Worm (Caenorhabditis elegans) whole organism, L2 larva: ENCODE data around the gene pms-2.

Experiments
- C34F6.9 ChIP-seq: fragments of 150-350 bp; optimal IDR thresholded peaks from 2 replicates; lab custom pipeline; 2014; ENCODE audit warnings: missing biosample characterization, missing genetic modification characterization
- F13H6.1 ChIP-seq: sonication (generic microtip); optimal IDR thresholded peaks from 2 replicates; lab custom pipeline; 2016; ENCODE audit warnings: missing genetic modification characterization, missing compliant biosample characterization
- Y55F3AM.14 ChIP-seq: fragments of 200-800 bp; sonication (Bioruptor generic); optimal IDR thresholded peaks from 2 replicates; lab custom pipeline; 2018; ENCODE audit warnings: mild to moderate bottlenecking, missing genetic modification characterization, missing compliant biosample characterization
- alr-1 ChIP-seq: fragments of 150-350 bp; optimal IDR thresholded peaks from 2 replicates; lab custom pipeline; 2014; ENCODE audit warnings: missing biosample characterization, missing genetic modification characterization
- aly-2 ChIP-seq: fragments of 150-350 bp; optimal IDR thresholded peaks from 2 replicates; lab custom pipeline; 2014; ENCODE audit warnings: missing biosample characterization, missing genetic modification characterization
- ama-1 ChIP-seq: fragments of 150-350 bp; optimal IDR thresholded peaks from 2 replicates; lab custom pipeline; 2018; ENCODE audit warnings: inconsistent platforms
- blmp-1 ChIP-seq: sonication (generic microtip); optimal IDR thresholded peaks from 2 replicates; lab custom pipeline; 2017; ENCODE audit warnings: missing genetic modification characterization, mild to moderate bottlenecking, missing compliant biosample characterization, antibody characterized with exemption, moderate library complexity; ENCODE audit not compliant: insufficient read depth
- ceh-16 ChIP-seq: fragments of 150-350 bp; optimal IDR thresholded peaks from 2 replicates; lab custom pipeline; 2014; ENCODE audit warnings: missing biosample characterization, missing genetic modification characterization
- ceh-82 ChIP-seq: fragments of 150-350 bp; optimal IDR thresholded peaks from 2 replicates; lab custom pipeline; 2014; ENCODE audit warnings: missing biosample characterization, missing genetic modification characterization
- crh-2 ChIP-seq: sonication (generic microtip); optimal IDR thresholded peaks from 2 replicates; lab custom pipeline; 2017; ENCODE audit warnings: missing biosample characterization, missing genetic modification characterization
- egl-27 ChIP-seq: sonication (generic microtip); optimal IDR thresholded peaks from 3 replicates; lab custom pipeline; 2017; ENCODE audit warnings: missing biosample characterization, missing genetic modification reagents, missing genetic modification characterization
- fos-1 ChIP-seq: fragments of 150-350 bp; optimal IDR thresholded peaks from 2 replicates; lab custom pipeline; 2014; ENCODE audit warnings: missing biosample characterization, missing genetic modification characterization
- lin-11 ChIP-seq: fragments of 150-350 bp; sonication (generic microtip); optimal IDR thresholded peaks from 2 replicates; lab custom pipeline; 2014; ENCODE audit warnings: missing biosample characterization, missing genetic modification characterization, inconsistent platforms, mixed read lengths
- lin-13 ChIP-seq: fragments of 150-350 bp; optimal IDR thresholded peaks from 2 replicates; lab custom pipeline; 2014; ENCODE audit warnings: missing biosample characterization, missing genetic modification reagents, missing genetic modification characterization
- lsy-2 ChIP-seq, 2 experiments: fragments of 150-350 bp in 1 of 2; sonication (generic microtip) in 1 of 2; optimal IDR thresholded peaks; 2 replicates each; lab custom pipeline; 2014 to 2017; ENCODE audit warnings: missing biosample characterization in 2 of 2, missing genetic modification characterization in 2 of 2
- mab-5 ChIP-seq: fragments of 150-350 bp; optimal IDR thresholded peaks from 2 replicates; lab custom pipeline; 2014; ENCODE audit warnings: missing biosample characterization, missing genetic modification characterization
- mbf-1 ChIP-seq: sonication (generic microtip); optimal IDR thresholded peaks from 2 replicates; lab custom pipeline; 2017; ENCODE audit warnings: missing biosample characterization, missing genetic modification characterization
- mdl-1 ChIP-seq, 2 experiments: fragments of 150-350 bp in 1 of 2; sonication (generic microtip) in 1 of 2; optimal IDR thresholded peaks; 2 replicates each; lab custom pipeline; 2017; ENCODE audit warnings: missing biosample characterization in 2 of 2, missing genetic modification characterization in 2 of 2
- nhr-12 ChIP-seq: fragments of 150-350 bp; optimal IDR thresholded peaks from 2 replicates; lab custom pipeline; 2014; ENCODE audit warnings: missing biosample characterization, missing genetic modification characterization
- nhr-129 ChIP-seq: fragments of 150-350 bp; optimal IDR thresholded peaks from 2 replicates; lab custom pipeline; 2014; ENCODE audit warnings: missing biosample characterization, missing genetic modification characterization
- nhr-21 ChIP-seq: fragments of 150-350 bp; optimal IDR thresholded peaks from 2 replicates; lab custom pipeline; 2014; ENCODE audit warnings: missing biosample characterization, missing genetic modification characterization
- nhr-23 ChIP-seq: fragments of 150-350 bp; optimal IDR thresholded peaks from 2 replicates; lab custom pipeline; 2014; ENCODE audit warnings: missing biosample characterization, missing genetic modification reagents, missing genetic modification characterization
- nhr-237 ChIP-seq: fragments of 150-350 bp; optimal IDR thresholded peaks from 2 replicates; lab custom pipeline; 2014; ENCODE audit warnings: missing biosample characterization, missing genetic modification characterization
- nhr-25 ChIP-seq: fragments of 150-350 bp; sonication (generic microtip); optimal IDR thresholded peaks from 3 replicates; lab custom pipeline; 2014; ENCODE audit warnings: missing biosample characterization, missing genetic modification characterization
- nhr-6 ChIP-seq: fragments of 150-350 bp; optimal IDR thresholded peaks from 2 replicates; lab custom pipeline; 2014; ENCODE audit warnings: missing biosample characterization, missing genetic modification characterization
- nhr-77 ChIP-seq: fragments of 150-350 bp; optimal IDR thresholded peaks from 2 replicates; lab custom pipeline; 2014; ENCODE audit warnings: missing biosample characterization, missing genetic modification characterization
- sem-4 ChIP-seq: fragments of 150-350 bp; optimal IDR thresholded peaks from 2 replicates; lab custom pipeline; 2014; ENCODE audit warnings: missing biosample characterization, missing genetic modification reagents, missing genetic modification characterization
- skn-1 ChIP-seq: sonication (generic microtip); optimal IDR thresholded peaks from 2 replicates; lab custom pipeline; 2017; ENCODE audit warnings: missing biosample characterization, missing genetic modification characterization
- sma-3 ChIP-seq: sonication (generic microtip); optimal IDR thresholded peaks from 2 replicates; lab custom pipeline; 2016; ENCODE audit warnings: missing genetic modification reagents, missing genetic modification characterization, missing compliant biosample characterization
- sma-9 ChIP-seq, 2 experiments: fragments of 150-350 bp in 1 of 2; sonication (generic microtip) in 1 of 2; optimal IDR thresholded peaks; 2 replicates each; lab custom pipeline; 2014 to 2016; ENCODE audit warnings: missing genetic modification characterization in 2 of 2, mild to moderate bottlenecking in 1 of 2, missing biosample characterization in 1 of 2, missing compliant biosample characterization in 1 of 2, missing genetic modification reagents in 1 of 2, moderate library complexity in 1 of 2
- unc-55 ChIP-seq: fragments of 150-350 bp; sonication (generic microtip); optimal IDR thresholded peaks from 3 replicates; lab custom pipeline; 2014; ENCODE audit warnings: missing biosample characterization, missing genetic modification reagents, missing genetic modification characterization
- zag-1 ChIP-seq: fragments of 150-350 bp; optimal IDR thresholded peaks from 2 replicates; lab custom pipeline; 2014; ENCODE audit warnings: missing biosample characterization, missing genetic modification characterization
- ztf-11 ChIP-seq: sonication (generic microtip); optimal IDR thresholded peaks from 2 replicates; lab custom pipeline; 2017; ENCODE audit warnings: missing biosample characterization, missing genetic modification characterization
- ztf-4 ChIP-seq: fragments of 150-350 bp; optimal IDR thresholded peaks from 2 replicates; lab custom pipeline; 2014; ENCODE audit warnings: missing biosample characterization, missing genetic modification characterization

The pms-2 gene

DNA sequence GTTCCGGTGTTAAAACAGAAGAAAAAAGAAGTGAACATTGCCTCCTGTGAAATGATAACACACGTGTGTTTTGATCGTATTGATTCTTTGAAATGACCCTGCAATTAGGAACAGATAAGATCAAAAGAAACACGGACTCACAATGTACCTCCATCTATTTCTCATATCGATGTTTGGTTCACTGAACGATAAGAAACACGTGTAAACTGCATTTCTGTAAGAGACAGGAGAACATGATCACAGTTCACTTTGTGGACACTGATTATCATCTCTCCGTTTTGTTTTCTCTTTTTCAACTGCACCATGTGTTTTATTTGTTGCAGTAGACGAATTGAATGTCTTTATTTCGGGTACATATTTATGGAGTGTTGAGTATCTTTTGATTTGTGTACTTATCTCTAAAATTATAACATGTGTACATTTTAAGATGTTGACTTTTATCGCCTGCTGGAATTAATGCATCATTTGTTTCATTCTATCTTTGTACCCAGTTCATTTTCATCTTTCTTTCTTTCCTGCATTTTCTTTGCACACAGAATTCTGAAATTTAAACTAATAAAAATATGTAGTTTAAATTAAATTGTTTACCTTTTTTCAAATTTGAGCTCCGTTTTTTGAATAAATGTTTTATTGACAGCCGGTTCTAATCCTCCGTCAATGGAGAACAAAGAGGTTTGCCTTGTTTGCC, 2.5 kb upstream of the pms-2 start, which contains the start of the genes H12C20.7 and nhr-68 (continued):
- TF ChIP-seq C34F6.9 (peak; percentile 49), ama-1 (lab: Kevin White, UChicago) (peak; percentile 44), alr-1 (tag; lab: Kevin White, UChicago) (no peak), ztf-4 (tag; lab: Kevin White, UChicago) (peak; percentile 38), ceh-16 (peak; percentile 45), sem-4 (tag; lab: Kevin White, UChicago) (peak; percentile 90), lsy-2 (tag; optimal IDR thresholded peaks at IDR 0.05; lab: Kevin White, UChicago) (peak in 1 of 2 experiments; percentile 90), nhr-77 (tag; lab: Kevin White, UChicago) (no peak), lin-13 (GFP tag; lab: Kevin White, UChicago) (peak; percentile 47), lin-11 (no peak), nhr-25 (tag; lab: Kevin White, UChicago) (no peak), mab-5 (tag; lab: Kevin White, UChicago) (no peak), sma-9 (GFP tag; optimal IDR thresholded peaks at IDR 0.05; lab: Kevin White, UChicago) (peak; percentile 100), sma-9 (tag; optimal IDR thresholded peaks at IDR 0.05; lab: Kevin White, UChicago) (peak; percentile 32), mbf-1 (tag; lab: Kevin White, UChicago) (no peak), F13H6.1 (tag; lab: Kevin White, UChicago) (peak; percentile 97)

DNA sequence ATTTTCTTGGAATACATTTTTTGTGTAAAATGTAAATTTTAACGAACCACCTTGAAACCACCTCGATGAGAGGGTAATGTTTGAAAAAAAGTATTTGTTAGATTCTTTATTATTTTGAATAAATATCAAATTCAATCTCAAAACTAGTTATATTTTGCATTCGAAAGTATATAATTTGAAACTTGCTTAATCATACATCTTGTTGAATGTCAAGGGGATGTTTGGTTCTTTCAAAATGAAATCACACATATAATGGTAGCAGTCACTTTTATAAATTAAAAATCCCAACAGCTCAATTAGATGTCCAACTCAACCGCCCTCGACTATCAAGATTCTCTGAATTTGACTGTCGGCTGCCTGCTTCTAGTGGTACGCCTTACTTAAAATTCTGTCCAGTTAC, 5.8 kb downstream of the pms-2 start, which contains the start of gene srx-87:
srx-87 (plus strand) TSS at position 301 of the 400 bp plus-strand sequence.
- TF ChIP-seq mdl-1 (tag; optimal IDR thresholded peaks at IDR 0.05; lab: Kevin White, UChicago) (no peak), fos-1 (tag; lab: Kevin White, UChicago) (no peak), lin-11 (no peak), F13H6.1 (tag; lab: Kevin White, UChicago) (no peak), nhr-12 (tag; lab: Kevin White, UChicago) (no peak), blmp-1 (tag; lab: Kevin White, UChicago) (no peak), ztf-11 (tag; lab: Kevin White, UChicago) (no peak)

DNA sequence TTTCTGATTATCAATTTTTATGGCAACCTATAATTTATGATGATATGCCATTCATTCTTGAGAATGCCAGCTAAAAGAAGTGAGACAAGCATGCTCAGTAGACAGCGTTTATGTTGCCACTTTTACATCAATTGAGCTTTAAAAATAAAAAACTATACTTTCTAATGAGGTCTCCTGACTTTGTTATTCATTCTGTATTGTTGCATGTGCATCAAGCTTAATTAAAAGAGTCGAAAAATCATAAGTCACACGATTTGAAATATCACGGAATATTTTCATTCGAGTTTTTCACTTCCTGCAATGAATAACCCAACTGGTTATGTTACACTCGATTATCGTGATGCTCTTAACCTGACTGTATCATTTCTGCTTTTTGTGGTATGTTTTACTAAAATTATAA, 7.8 kb downstream of the pms-2 start, which contains the start of gene srx-86:
srx-86 (plus strand) TSS at position 301 of the 400 bp plus-strand sequence.
- TF ChIP-seq egl-27 (no peak), mdl-1 (tag; optimal IDR thresholded peaks at IDR 0.05; lab: Kevin White, UChicago) (no peak), fos-1 (tag; lab: Kevin White, UChicago) (no peak), nhr-21 (tag; lab: Kevin White, UChicago) (no peak), aly-2 (tag; lab: Kevin White, UChicago) (no peak), sma-3 (GFP tag; lab: Kevin White, UChicago) (no peak), nhr-129 (tag; lab: Kevin White, UChicago) (no peak), nhr-77 (tag; lab: Kevin White, UChicago) (no peak), crh-2 (tag; lab: Kevin White, UChicago) (no peak), ceh-82 (no peak), zag-1 (tag; lab: Kevin White, UChicago) (no peak), skn-1 (tag; lab: Kevin White, UChicago) (no peak), unc-55 (GFP tag; lab: Kevin White, UChicago) (no peak), Y55F3AM.14 (GFP tag; lab: Kevin White, UChicago) (no peak)

DNA sequence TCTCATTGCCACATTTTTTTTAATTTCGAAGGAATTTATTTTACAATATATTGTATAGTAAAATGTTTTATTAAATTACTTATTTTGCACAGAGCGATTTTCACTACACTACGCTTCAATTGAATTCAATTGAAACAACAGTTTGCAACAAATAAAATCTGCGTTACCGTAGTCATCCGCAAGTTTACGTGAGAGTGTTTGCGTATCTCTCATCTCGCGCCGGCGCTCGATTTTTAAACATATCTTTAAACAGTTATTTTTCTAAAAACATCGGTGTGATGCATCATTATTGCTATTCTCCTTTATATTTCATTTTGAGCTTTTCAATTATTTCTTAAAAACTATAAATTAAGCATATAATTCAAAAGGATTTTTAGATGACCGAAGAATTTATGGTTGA, 16.1 kb downstream of the pms-2 start, which contains the start of gene duo-1:
duo-1 (plus strand) TSS at position 371 of the 400 bp plus-strand sequence.
- no peak for TF ChIP-seq nhr-12 (tag; lab: Kevin White, UChicago)
- no peak for TF ChIP-seq aly-2 (tag; lab: Kevin White, UChicago)
- no peak for TF ChIP-seq egl-27
- no peak for TF ChIP-seq nhr-23 (tag; lab: Kevin White, UChicago)
- no peak for TF ChIP-seq mdl-1 (tag; optimal IDR thresholded peaks at IDR 0.05; lab: Kevin White, UChicago)
- TF ChIP-seq nhr-6 (tag; lab: Kevin White, UChicago): no peak
- no peak for TF ChIP-seq sma-9 (GFP tag; optimal IDR thresholded peaks at IDR 0.05; lab: Kevin White, UChicago)
- TF ChIP-seq sma-9 (tag; optimal IDR thresholded peaks at IDR 0.05; lab: Kevin White, UChicago): no peak
- no peak for TF ChIP-seq nhr-25 (tag; lab: Kevin White, UChicago)
- no peak for TF ChIP-seq nhr-237
- TF ChIP-seq lin-13 (GFP tag; lab: Kevin White, UChicago): no peak
- TF ChIP-seq alr-1 (tag; lab: Kevin White, UChicago): no peak
- TF ChIP-seq sem-4 (tag; lab: Kevin White, UChicago): no peak
- TF ChIP-seq C34F6.9: no peak
- TF ChIP-seq lsy-2 (tag; optimal IDR thresholded peaks at IDR 0.05; lab: Kevin White, UChicago): no peak
